Worm (Caenorhabditis elegans) whole organism, young adult: ENCODE measurements around the gene F48F7.5.

ENCODE experiments used
- Y53G8AR.9 ChIP-seq: fragments of 200-800 bp; sonication (Bioruptor generic); conservative IDR thresholded peaks from 2 replicates; pipeline ENCODE4 v1.3.6; 2022; ENCODE audit warnings: missing genetic modification reagents, missing genetic modification characterization, missing compliant biosample characterization
- athp-1 ChIP-seq: sonication (generic microtip); optimal IDR thresholded peaks from 2 replicates; lab custom pipeline; 2017; ENCODE audit warnings: mild to moderate bottlenecking, missing genetic modification characterization, missing compliant biosample characterization
- mel-28 ChIP-seq: sonication (generic microtip); optimal IDR thresholded peaks from 2 replicates; lab custom pipeline; 2016; ENCODE audit warnings: borderline replicate concordance, mild to moderate bottlenecking, missing genetic modification characterization, missing compliant biosample characterization
- ztf-25 ChIP-seq: fragments of 200-800 bp; sonication (Bioruptor generic); IDR thresholded peaks from 2 replicates; pipeline ENCODE4 v1.3.6; 2022; ENCODE audit warnings: missing genetic modification reagents, missing genetic modification characterization, missing compliant biosample characterization

- TF ChIP-seq Y53G8AR.9 (GFP tag; lab: Robert Waterston, UW): no peak
- no peak for TF ChIP-seq ztf-25 (GFP tag; lab: Robert Waterston, UW)
- TF ChIP-seq mel-28: no peak
- no peak for TF ChIP-seq athp-1 (tag; lab: Kevin White, UChicago)
Measured at ce11 chrX:13929534-13929933, 45.9 kb upstream of the F48F7.5 start, which contains the start of gene meg-1.
